Worm (Caenorhabditis elegans): ENCODE results near the gene Y75B8A.23.
A peak's percentile ranks its signal among the peaks of the same experiment; 100 is the strongest.

Y75B8A.23 gene

ce11 chrIII:12273598-12274090, 23.2 kb downstream of the Y75B8A.23 start, which contains the start of the genes Y75B8A.24 and Y75B8A.25 (continued):
- TF ChIP-seq hpl-2 (GFP tag; optimal IDR thresholded peaks at IDR 0.05) (no peak), rnt-1 (tag; optimal IDR thresholded peaks at IDR 0.05) (peak; percentile 99), hlh-4 (tag; optimal IDR thresholded peaks at IDR 0.05) (peak; percentile 36), elt-3 (tag; optimal IDR thresholded peaks at IDR 0.05) (peak in 1 of 6 experiments; percentile 55), isw-1 (GFP tag; IDR thresholded peaks at IDR 0.05) (peak; percentile 81), xbp-1 (tag; optimal IDR thresholded peaks at IDR 0.05) (peak; percentile 88), nhr-85 (tag) (peak; percentile 95), efl-3 (GFP tag; optimal IDR thresholded peaks at IDR 0.05) (peak; percentile 65), nhr-71 (tag; optimal IDR thresholded peaks at IDR 0.05) (peak; percentile 92), snpc-4 (tag; optimal IDR thresholded peaks at IDR 0.05) (peak; percentile 87), fkh-10 (GFP tag; optimal IDR thresholded peaks at IDR 0.05) (no peak), vab-15 (tag; optimal IDR thresholded peaks at IDR 0.05) (no peak), hlh-17 (GFP tag; optimal IDR thresholded peaks at IDR 0.05; ENCODE audit: borderline replicate concordance) (no peak), ceh-90 (tag; optimal IDR thresholded peaks at IDR 0.05) (peak; percentile 95), ceh-82 (tag; optimal IDR thresholded peaks at IDR 0.05) (peak; percentile 54 to 73 (median 72)), nhr-90 (tag; optimal IDR thresholded peaks at IDR 0.05; ENCODE audit: poor library complexity) (peak; percentile 95), ceh-88 (GFP tag; IDR thresholded peaks at IDR 0.05) (peak; percentile 38; the same call in 1 of the 2 replicates), C34B4.2 (tag; optimal IDR thresholded peaks at IDR 0.05) (peak; percentile 56), sup-37 (GFP tag; optimal IDR thresholded peaks at IDR 0.05) (peak; percentile 75), nhr-28 (tag; optimal IDR thresholded peaks at IDR 0.05) (no peak), skn-1 (tag; optimal IDR thresholded peaks at IDR 0.05) (peak; percentile 64), nhr-11 (tag; optimal IDR thresholded peaks at IDR 0.05) (peak; percentile 48), dsc-1 (tag; optimal IDR thresholded peaks at IDR 0.05) (peak; percentile 92), unc-86 (tag; optimal IDR thresholded peaks at IDR 0.05) (peak; percentile 76), unc-98 (GFP tag; IDR thresholded peaks at IDR 0.05) (peak; percentile 81), sptf-1 (tag; optimal IDR thresholded peaks at IDR 0.05) (no peak), pag-3 (tag; optimal IDR thresholded peaks at IDR 0.05; ENCODE audit: borderline replicate concordance, insufficient read depth) (no peak), nhr-84 (tag; optimal IDR thresholded peaks at IDR 0.05) (no peak), jun-1 (tag; optimal IDR thresholded peaks at IDR 0.05) (peak; percentile 66), unc-30 (tag; optimal IDR thresholded peaks at IDR 0.05) (no peak), dpl-1 (GFP tag; optimal IDR thresholded peaks at IDR 0.05) (peak; percentile 76 to 84 (median 83)), nhr-76 (tag; optimal IDR thresholded peaks at IDR 0.05) (no peak), irx-1 (tag; optimal IDR thresholded peaks at IDR 0.05) (peak; percentile 96), nhr-77 (tag; optimal IDR thresholded peaks at IDR 0.05) (peak; percentile 27), fos-1 (tag; optimal IDR thresholded peaks at IDR 0.05) (peak; percentile 26), nhr-237 (tag; optimal IDR thresholded peaks at IDR 0.05) (no peak), lin-35 (GFP tag; optimal IDR thresholded peaks at IDR 0.05) (peak; percentile 83 to 84), zip-4 (GFP tag; optimal IDR thresholded peaks at IDR 0.05) (peak; percentile 31), efl-1 (optimal IDR thresholded peaks at IDR 0.05) (peak; percentile 87 to 90), efl-1 (GFP tag; optimal IDR thresholded peaks at IDR 0.05 in 1 of 2) (peak; percentile 85 to 98), zag-1 (tag; optimal IDR thresholded peaks at IDR 0.05) (no peak), egl-13 (tag; optimal IDR thresholded peaks at IDR 0.05) (peak; percentile 93), mep-1 (tag; optimal IDR thresholded peaks at IDR 0.05) (peak; percentile 87), aly-2 (tag; optimal IDR thresholded peaks at IDR 0.05) (peak; percentile 81), tbx-2 (tag; optimal IDR thresholded peaks at IDR 0.05) (peak; percentile 93), mab-9 (GFP tag; IDR thresholded peaks at IDR 0.05) (peak; percentile 86), elt-2 (tag; optimal IDR thresholded peaks at IDR 0.05) (peak; percentile 69), ces-1 (GFP tag; optimal IDR thresholded peaks at IDR 0.05) (no peak), fkh-8 (tag; optimal IDR thresholded peaks at IDR 0.05) (peak; percentile 78), sox-4 (tag; optimal IDR thresholded peaks at IDR 0.05) (peak; percentile 92), ama-1 (optimal IDR thresholded peaks at IDR 0.05) (no peak)
